Worm (Caenorhabditis elegans) whole organism, late embryonic: ENCODE data around the gene srh-79.
"Not testable (repeated sequence)": the region's sequence is repeated elsewhere in the genome, so short reads cannot be mapped to it uniquely, and the experiment has no call there.

Experiments
- T23F11.4 ChIP-seq: fragments of 200-800 bp; sonication (Bioruptor generic); optimal IDR thresholded peaks from 2 replicates; lab custom pipeline; 2018; ENCODE audit warnings: mild to moderate bottlenecking, missing genetic modification characterization, missing compliant biosample characterization
- ahr-1 ChIP-seq: sonication (generic microtip); optimal IDR thresholded peaks from 2 replicates; lab custom pipeline; 2016; ENCODE audit warnings: missing genetic modification characterization, missing compliant biosample characterization
- ama-1 ChIP-seq: fragments of 150-350 bp; optimal IDR thresholded peaks from 2 replicates; lab custom pipeline; 2014
- ceh-14 ChIP-seq: sonication (generic microtip); optimal IDR thresholded peaks from 2 replicates; lab custom pipeline; 2016; ENCODE audit warnings: missing genotype, missing genetic modification characterization, missing compliant biosample characterization
- ceh-18 ChIP-seq: sonication (generic microtip); optimal IDR thresholded peaks from 2 replicates; lab custom pipeline; 2016; ENCODE audit warnings: missing genetic modification characterization, missing compliant biosample characterization
- ceh-30 ChIP-seq: fragments of 150-350 bp; optimal IDR thresholded peaks from 2 replicates; lab custom pipeline; 2014; ENCODE audit warnings: missing biosample characterization, missing genetic modification characterization
- ceh-48 ChIP-seq: sonication (generic microtip); optimal IDR thresholded peaks from 2 replicates; lab custom pipeline; 2016; ENCODE audit warnings: missing genetic modification characterization, inconsistent platforms, missing compliant biosample characterization
- ceh-6 ChIP-seq: fragments of 200-800 bp; sonication (Bioruptor generic); optimal IDR thresholded peaks from 2 replicates; lab custom pipeline; 2018; ENCODE audit warnings: mild to moderate bottlenecking, missing genetic modification characterization, missing compliant biosample characterization
- che-1 ChIP-seq: sonication (generic microtip); optimal IDR thresholded peaks from 2 replicates; lab custom pipeline; 2016; ENCODE audit warnings: mild to moderate bottlenecking, missing genetic modification characterization, missing compliant biosample characterization
- elt-2 ChIP-seq: sonication (generic microtip); optimal IDR thresholded peaks from 2 replicates; lab custom pipeline; 2016; ENCODE audit warnings: missing genetic modification reagents, missing genetic modification characterization, missing compliant biosample characterization
- elt-4 ChIP-seq: sonication (generic microtip); optimal IDR thresholded peaks from 2 replicates; lab custom pipeline; 2016; ENCODE audit warnings: missing genetic modification characterization, missing compliant biosample characterization
- ets-4 ChIP-seq: sonication (generic microtip); optimal IDR thresholded peaks from 2 replicates; lab custom pipeline; 2016; ENCODE audit warnings: missing genetic modification characterization, missing compliant biosample characterization
- gmeb-2 ChIP-seq: sonication (generic microtip); optimal IDR thresholded peaks from 2 replicates; lab custom pipeline; 2016; ENCODE audit warnings: missing genetic modification characterization, inconsistent platforms, missing compliant biosample characterization
- nhr-11 ChIP-seq: fragments of 150-350 bp; optimal IDR thresholded peaks from 2 replicates; lab custom pipeline; 2014; ENCODE audit warnings: missing biosample characterization, missing genetic modification characterization
- pax-1 ChIP-seq: fragments of 150-350 bp; optimal IDR thresholded peaks from 2 replicates; lab custom pipeline; 2014; ENCODE audit warnings: missing biosample characterization, missing genetic modification characterization
- pha-2 ChIP-seq: sonication (generic microtip); optimal IDR thresholded peaks from 2 replicates; lab custom pipeline; 2017; ENCODE audit warnings: mild to moderate bottlenecking, missing genetic modification characterization, missing compliant biosample characterization
- ref-2 ChIP-seq: sonication (generic microtip); optimal IDR thresholded peaks from 2 replicates; lab custom pipeline; 2016; ENCODE audit warnings: missing genetic modification characterization, missing compliant biosample characterization
- rnt-1 ChIP-seq: sonication (generic microtip); optimal IDR thresholded peaks from 2 replicates; lab custom pipeline; 2016; ENCODE audit warnings: missing genetic modification characterization, missing compliant biosample characterization
- syd-9 ChIP-seq: sonication (generic microtip); optimal IDR thresholded peaks from 2 replicates; lab custom pipeline; 2016; ENCODE audit warnings: mild to moderate bottlenecking, missing genetic modification characterization, moderate library complexity, missing compliant biosample characterization
- tbx-2 ChIP-seq: sonication (generic microtip); optimal IDR thresholded peaks from 2 replicates; lab custom pipeline; 2016; ENCODE audit warnings: missing genetic modification characterization, missing compliant biosample characterization
- unc-3 ChIP-seq, 2 experiments: fragments of 200-800 bp in 1 of 2; sonication (Bioruptor generic) in 1 of 2; sonication (generic microtip) in 1 of 2; conservative IDR thresholded peaks in 1 of 2; optimal IDR thresholded peaks in 1 of 2; 2 replicates each; pipeline versions ENCODE4 v1.3.6 to Lab custom; 2016 to 2022; ENCODE audit warnings: missing compliant biosample characterization in 2 of 2, missing genetic modification characterization in 2 of 2, missing genetic modification reagents in 1 of 2
- unc-55 ChIP-seq: sonication (generic microtip); optimal IDR thresholded peaks from 2 replicates; lab custom pipeline; 2017; ENCODE audit warnings: missing biosample characterization, missing genetic modification reagents, missing genetic modification characterization
- unc-86 ChIP-seq: sonication (generic microtip); optimal IDR thresholded peaks from 2 replicates; lab custom pipeline; 2016; ENCODE audit warnings: missing genetic modification characterization, missing compliant biosample characterization

Gene srh-79

DNA sequence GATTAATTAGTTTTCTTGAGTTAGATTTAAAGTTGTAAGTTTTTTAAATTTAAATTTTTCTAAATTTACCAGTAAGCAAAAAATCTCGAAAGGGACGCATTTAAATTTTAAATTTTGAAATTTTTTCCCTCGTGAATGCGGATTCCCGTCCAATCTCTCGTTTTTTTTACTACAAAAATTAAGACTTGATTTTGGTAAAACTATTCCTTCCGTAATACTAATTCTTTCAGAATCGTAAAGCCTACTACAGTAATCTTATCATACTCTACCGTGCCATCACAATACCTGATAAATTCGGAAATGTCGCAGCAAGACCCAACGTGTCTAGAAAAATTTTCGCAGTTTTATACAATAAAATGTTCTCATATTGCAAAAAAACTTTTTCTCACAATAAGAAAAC lies 47.6 kb downstream of the srh-79 start, which contains the start of the genes C54F6.19 and nhx-3:
C54F6.19 (plus strand) TSS at position 301 of the 400 bp plus-strand sequence.
nhx-3 (minus strand) TSS at position 337 of the 400 bp plus-strand sequence.
- no peak for TF ChIP-seq gmeb-2
- no peak for TF ChIP-seq ceh-48 (tag; lab: Kevin White, UChicago)
- no peak for TF ChIP-seq unc-55 (GFP tag; lab: Kevin White, UChicago)
- no peak for TF ChIP-seq ceh-14 (tag; lab: Kevin White, UChicago)
- no peak for TF ChIP-seq nhr-11 (tag; lab: Kevin White, UChicago)

- TF ChIP-seq unc-86: no peak
- no peak for TF ChIP-seq ceh-6 (GFP tag; lab: Kevin White, UChicago)
- TF ChIP-seq tbx-2: no peak
- no peak for TF ChIP-seq ama-1 (lab: Kevin White, UChicago)
- TF ChIP-seq ets-4: no peak
- TF ChIP-seq elt-4: no peak
- TF ChIP-seq pha-2 (tag; lab: Kevin White, UChicago): no peak
- no peak for TF ChIP-seq ceh-30 (tag; lab: Kevin White, UChicago)
- no peak for TF ChIP-seq ceh-18 (tag; lab: Kevin White, UChicago)
- no peak for TF ChIP-seq rnt-1 (tag; lab: Kevin White, UChicago)
- no peak for TF ChIP-seq ref-2
- TF ChIP-seq pax-1 (tag; lab: Kevin White, UChicago): no peak
- no peak for TF ChIP-seq syd-9 (tag; lab: Kevin White, UChicago)
These were observed 49.9 kb downstream of the srh-79 start, which contains the start of gene ftn-1 for ce11 chrV:7547479-7547878. Gene ftn-1, minus strand, starts transcription at chrV:7547579.

DNA sequence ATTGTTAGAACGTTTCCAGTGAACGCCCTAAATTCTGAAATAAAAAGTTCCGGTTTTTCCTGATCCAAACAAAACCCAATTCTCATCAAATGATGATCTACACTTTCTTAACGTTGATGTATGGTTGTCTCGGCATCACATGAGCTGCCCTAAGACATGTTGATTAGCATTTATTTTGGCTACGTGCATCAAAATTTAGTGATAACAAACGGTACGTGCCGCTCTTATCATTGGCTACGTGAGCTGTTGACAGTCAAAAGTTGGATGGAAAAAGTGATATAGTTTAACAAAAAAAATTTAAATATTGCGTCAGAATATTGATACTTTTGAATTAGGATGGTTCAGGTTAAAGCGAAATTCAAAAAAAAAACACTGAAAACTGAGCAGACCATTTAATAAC lies 50.5 kb downstream of the srh-79 start:
- TF ChIP-seq unc-3 (GFP tag; conservative IDR thresholded peaks at IDR 0.05; lab: Robert Waterston, UW) (no peak), unc-3 (tag; optimal IDR thresholded peaks at IDR 0.05; lab: Kevin White, UChicago) (no peak), ahr-1 (no peak), T23F11.4 (GFP tag; lab: Kevin White, UChicago) (no peak), elt-2 (peak; percentile 72)

DNA sequence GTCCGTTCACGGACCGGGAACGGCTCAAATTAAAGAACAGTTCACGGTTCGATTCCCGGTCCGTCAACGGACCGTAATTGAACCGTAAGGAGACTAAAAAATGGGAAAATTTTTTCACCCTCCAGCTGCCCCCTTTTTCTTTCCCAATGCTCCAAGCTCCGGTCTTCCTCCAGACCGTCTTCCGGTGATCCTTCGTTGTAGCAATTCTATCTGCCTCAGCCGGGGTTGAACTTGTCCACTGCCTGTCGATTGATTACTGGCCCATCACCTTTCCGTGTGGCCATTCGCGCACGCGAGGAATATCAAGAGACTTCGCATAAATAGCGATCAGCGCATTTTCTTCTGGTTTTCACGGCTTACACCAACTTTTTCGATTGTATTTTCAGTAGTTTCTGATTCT lies 51.0 kb downstream of the srh-79 start:
- TF ChIP-seq che-1 (tag; lab: Kevin White, UChicago) (peak; percentile 15), unc-3 (GFP tag; conservative IDR thresholded peaks at IDR 0.05; lab: Robert Waterston, UW) (0 out of 2 replicates have a peak, but pooled peaks have one; percentile 25)
- TF ChIP-seq unc-3 (tag; optimal IDR thresholded peaks at IDR 0.05; lab: Kevin White, UChicago): not testable (repeated sequence)
- TF ChIP-seq, all 69 proteins: peak for 2; not testable (repeated sequence) for 67
